Worm (Caenorhabditis elegans) whole organism, L4 larva: ENCODE results near the gene dhs-19.
"Not testable (repeated sequence)": the region's sequence is repeated elsewhere in the genome, so short reads cannot be mapped to it uniquely, and the experiment has no call there.

Source experiments
- aha-1 ChIP-seq: fragments of 150-350 bp; peaks from one replicate; lab custom pipeline; 2014; ENCODE audit warnings: missing biosample characterization, missing genetic modification characterization
- dmd-8 ChIP-seq: fragments of 200-800 bp; sonication (Bioruptor generic); IDR thresholded peaks from 2 replicates; pipeline ENCODE4 v1.3.6; 2022; ENCODE audit warnings: missing genetic modification characterization, missing compliant biosample characterization
- nhr-25 ChIP-seq: sonication (generic microtip); optimal IDR thresholded peaks from 2 replicates; lab custom pipeline; 2017; ENCODE audit warnings: missing genetic modification characterization, mild to moderate bottlenecking, missing compliant biosample characterization, antibody characterized with exemption, moderate library complexity, borderline replicate concordance; ENCODE audit not compliant: insufficient read depth

- TF ChIP-seq nhr-25 (tag; lab: Kevin White, UChicago); aha-1 (tag; lab: Kevin White, UChicago); dmd-8 (GFP tag; lab: Robert Waterston, UW): not testable (repeated sequence)
Observed at ce11 chrV:11478028-11478427, 12.3 kb downstream of the dhs-19 start.
